Worm (Caenorhabditis elegans): ENCODE data around the gene unc-46.

The unc-46 gene

DNA sequence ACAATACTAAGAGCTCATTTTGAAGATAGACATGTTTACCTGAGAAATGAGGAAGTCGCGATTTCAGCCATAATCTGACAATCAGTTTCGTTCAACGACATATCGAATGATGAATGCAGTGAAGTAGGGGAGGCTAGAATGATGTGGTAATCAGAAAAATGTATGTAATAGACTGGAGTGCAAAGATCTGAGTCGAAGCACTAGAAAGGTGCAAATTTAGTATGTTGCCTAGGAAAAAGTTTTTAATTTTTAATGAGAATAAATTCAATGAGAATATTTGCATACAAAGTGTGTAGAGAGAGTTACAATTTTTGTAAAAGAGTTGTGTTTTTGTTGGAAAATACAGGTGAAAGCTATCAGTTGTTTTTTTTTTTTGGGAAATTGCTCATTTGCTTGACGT lies 6.1 kb upstream of the unc-46 start, which contains the start of gene srab-2:
srab-2 (minus strand) TSS at position 101 of the 400 bp plus-strand sequence.
- no peak for TF ChIP-seq cebp-2 (GFP tag; IDR thresholded peaks at IDR 0.05)
- TF ChIP-seq lsl-1 (GFP tag; optimal IDR thresholded peaks at IDR 0.05), result no peak
- TF ChIP-seq attf-5 (GFP tag; optimal IDR thresholded peaks at IDR 0.05), result no peak
- no peak for TF ChIP-seq F55B11.4 (tag; optimal IDR thresholded peaks at IDR 0.05; ENCODE audit: borderline replicate concordance, insufficient read depth)
- TF ChIP-seq ztf-3 (GFP tag; optimal IDR thresholded peaks at IDR 0.05), result no peak
- no peak for TF ChIP-seq ccch-3 (GFP tag; optimal IDR thresholded peaks at IDR 0.05)
- no peak for TF ChIP-seq snpc-1.3 (tag; optimal IDR thresholded peaks at IDR 0.05; ENCODE audit: insufficient read depth)
- no peak for TF ChIP-seq K12H6.12 (tag; optimal IDR thresholded peaks at IDR 0.05)
- TF ChIP-seq dpl-1 (GFP tag; optimal IDR thresholded peaks at IDR 0.05), result no peak
- no peak for TF ChIP-seq hrde-1 (tag; optimal IDR thresholded peaks at IDR 0.05; ENCODE audit: borderline replicate concordance)
- TF ChIP-seq cebp-1 (GFP tag; IDR thresholded peaks at IDR 0.05), result no peak
- TF ChIP-seq cebp-1 (tag; optimal IDR thresholded peaks at IDR 0.05), result no peak
- TF ChIP-seq Y53F4B.3 (GFP tag; IDR thresholded peaks at IDR 0.05), result no peak
- no peak for TF ChIP-seq Y95B8A.8 (GFP tag; IDR thresholded peaks at IDR 0.05)
- no peak for TF ChIP-seq ceh-58 (GFP tag; IDR thresholded peaks at IDR 0.05)
- no peak for TF ChIP-seq ets-4 (GFP tag; optimal IDR thresholded peaks at IDR 0.05)

DNA sequence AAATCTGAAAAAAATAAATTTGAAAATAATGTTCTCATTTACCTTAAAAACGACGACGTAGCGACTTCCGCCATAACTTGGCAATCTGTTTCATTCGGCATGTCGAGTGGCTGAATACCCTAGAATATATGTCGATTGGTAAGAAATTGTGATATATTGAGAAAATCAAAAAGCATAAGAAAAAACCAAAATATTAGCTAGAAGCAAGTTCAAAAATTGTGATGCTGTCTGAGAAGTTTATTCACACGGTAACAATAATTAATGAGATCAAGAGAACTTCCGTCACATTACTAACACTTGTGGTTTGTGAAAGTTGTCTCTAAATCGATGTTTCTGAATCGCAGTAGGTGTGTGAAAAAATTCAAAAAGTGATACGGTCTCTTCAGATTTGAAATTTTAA lies 3.2 kb upstream of the unc-46 start, which contains the start of gene srab-1:
srab-1 (minus strand) TSS at position 101 of the 400 bp plus-strand sequence.
- TF ChIP-seq lin-54 (GFP tag; optimal IDR thresholded peaks at IDR 0.05) (no peak), dpl-1 (GFP tag; optimal IDR thresholded peaks at IDR 0.05) (no peak), repo-1 (tag; optimal IDR thresholded peaks at IDR 0.05) (no peak), mxl-1 (tag; optimal IDR thresholded peaks at IDR 0.05) (no peak), attf-5 (GFP tag; optimal IDR thresholded peaks at IDR 0.05) (no peak), ceh-79 (tag; optimal IDR thresholded peaks at IDR 0.05) (no peak)

DNA sequence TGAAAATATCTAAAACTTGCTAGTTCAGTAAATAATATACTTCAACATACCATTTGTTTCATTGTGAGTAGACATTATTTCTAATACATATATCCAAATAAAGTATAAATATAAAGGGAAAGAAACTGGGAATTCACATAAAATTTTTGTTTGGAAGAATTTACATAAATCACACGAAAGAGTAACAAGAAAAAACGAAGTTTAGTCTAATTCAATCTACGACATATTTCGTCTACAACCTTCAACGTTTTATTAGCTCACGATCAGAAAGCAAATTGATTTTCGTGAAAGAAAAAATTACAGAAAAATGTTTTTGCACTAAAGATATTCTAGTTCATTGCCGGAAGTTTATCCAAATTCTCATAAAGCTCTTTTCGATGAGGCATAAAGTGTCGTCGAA lies 1.8 kb downstream of the unc-46 start, which contains the start of gene C04F5.2:
C04F5.2 (minus strand) TSS at position 101 of the 400 bp plus-strand sequence.
- TF ChIP-seq F52B5.7 (tag; optimal IDR thresholded peaks at IDR 0.05) (no peak), sdz-38 (tag; optimal IDR thresholded peaks at IDR 0.05) (no peak)

DNA sequence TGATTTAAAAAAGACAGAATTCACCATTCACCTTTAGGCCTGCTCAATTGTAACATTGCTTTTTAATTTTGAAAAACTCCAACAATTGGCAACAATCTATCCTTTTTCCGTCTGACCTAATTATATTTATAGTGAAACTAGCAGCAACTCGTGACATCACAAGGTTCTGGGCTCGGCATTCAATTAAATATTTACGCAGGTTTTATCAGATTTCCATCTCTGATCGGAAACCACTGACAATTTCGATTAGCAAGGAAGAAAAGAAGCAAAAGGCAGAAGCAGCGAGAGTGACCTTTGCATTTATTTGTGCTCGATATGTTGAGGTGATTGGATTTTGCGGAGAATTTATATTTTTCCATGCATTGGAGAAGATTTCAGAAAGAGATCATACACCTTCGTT lies 8.4 kb downstream of the unc-46 start:
- TF ChIP-seq Y53F4B.3 (GFP tag; IDR thresholded peaks at IDR 0.05) (no peak), zim-3 (tag; optimal IDR thresholded peaks at IDR 0.05) (no peak), hlh-26 (GFP tag; conservative IDR thresholded peaks at IDR 0.05) (no peak), athp-1 (tag; optimal IDR thresholded peaks at IDR 0.05) (no peak), F49E8.2 (tag; optimal IDR thresholded peaks at IDR 0.05; ENCODE audit: insufficient read depth) (no peak), lsl-1 (GFP tag; optimal IDR thresholded peaks at IDR 0.05) (no peak), pbrm-1 (GFP tag; IDR thresholded peaks at IDR 0.05) (no peak), hmg-1.2 (GFP tag; IDR thresholded peaks at IDR 0.05) (no peak), tbp1 (GFP tag; optimal IDR thresholded peaks at IDR 0.05) (no peak), Y79H2A.3 (GFP tag; conservative IDR thresholded peaks at IDR 0.05) (no peak)

DNA sequence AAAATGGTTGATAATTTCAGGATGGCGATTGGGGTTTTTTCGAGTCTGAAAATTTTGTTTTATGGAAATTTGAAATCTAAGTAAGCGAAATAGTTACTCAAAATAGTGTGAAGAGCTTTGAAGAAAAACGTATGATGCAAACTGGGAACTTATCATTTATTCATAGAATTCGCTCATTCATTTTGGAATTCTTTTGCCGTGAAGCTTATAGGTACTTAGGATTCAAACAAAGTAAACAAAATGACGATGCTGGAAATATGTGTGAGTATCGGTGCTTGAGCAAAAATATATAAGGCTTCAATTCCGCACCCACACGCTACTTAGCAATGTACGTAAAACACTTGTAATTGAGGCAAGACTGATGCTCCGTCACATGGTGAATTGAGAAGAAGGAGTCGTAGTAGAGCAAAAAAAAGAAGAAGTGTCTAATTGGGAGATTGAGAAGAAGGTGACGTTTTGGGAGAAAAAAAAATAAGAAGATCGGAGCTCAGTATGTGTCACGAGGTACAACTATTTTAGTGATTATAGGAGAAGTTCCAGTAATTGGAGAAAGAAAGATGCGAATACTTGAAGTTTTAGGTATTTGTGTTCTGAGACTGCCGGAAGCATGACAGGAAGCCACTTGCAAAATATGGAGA lies 9.2 kb downstream of the unc-46 start, which contains the start of gene glb-32:
glb-32 (minus strand) TSS at position 51 of the 638 bp plus-strand sequence.
- TF ChIP-seq egl-44 (GFP tag; IDR thresholded peaks at IDR 0.05) (no peak), tbx-9 (tag; optimal IDR thresholded peaks at IDR 0.05; ENCODE audit: borderline replicate concordance) (no peak), tlf-1 (GFP tag; optimal IDR thresholded peaks at IDR 0.05) (no peak), akir-1 (GFP tag; optimal IDR thresholded peaks at IDR 0.05) (no peak), sptf-2 (GFP tag; optimal IDR thresholded peaks at IDR 0.05) (no peak), ztf-6 (GFP tag; IDR thresholded peaks at IDR 0.05) (no peak)

Data from whole organism, young adult.